Fruit fly (Drosophila melanogaster) whole organism, adult: ENCODE measurements around the gene Cys.

Experiments
- CG11617 ChIP-seq: fragments of 200-800 bp; sonication (Bioruptor generic); optimal IDR thresholded peaks from 2 replicates; lab custom pipeline; 2017; ENCODE audit warnings: mild to moderate bottlenecking, missing biosample characterization, missing genetic modification reagents, missing genetic modification characterization
- CG12768 ChIP-seq: fragments of 200-800 bp; sonication (Bioruptor generic); optimal IDR thresholded peaks from 2 replicates; lab custom pipeline; 2017; ENCODE audit warnings: missing biosample characterization, missing genetic modification characterization, mild to moderate bottlenecking, moderate library complexity, missing genetic modification reagents
- CG14711 ChIP-seq: fragments of 200-800 bp; sonication (Bioruptor generic); optimal IDR thresholded peaks from 2 replicates; lab custom pipeline; 2018; ENCODE audit warnings: missing biosample characterization, mild to moderate bottlenecking, missing genetic modification characterization, moderate library complexity
- CG1620 ChIP-seq: fragments of 200-800 bp; sonication (Bioruptor generic); optimal IDR thresholded peaks from 2 replicates; lab custom pipeline; 2016; ENCODE audit warnings: missing biosample characterization, missing genetic modification characterization
- CG5204 ChIP-seq: fragments of 200-800 bp; sonication (Bioruptor generic); optimal IDR thresholded peaks from 2 replicates; lab custom pipeline; 2016; ENCODE audit warnings: missing biosample characterization, missing genetic modification characterization
- CG7101 ChIP-seq: fragments of 200-800 bp; sonication (Bioruptor generic); optimal IDR thresholded peaks from 2 replicates; lab custom pipeline; 2018; ENCODE audit warnings: missing biosample characterization, mild to moderate bottlenecking, missing genetic modification characterization, moderate library complexity
- Hr96 ChIP-seq: fragments of 200-800 bp; sonication (Bioruptor generic); optimal IDR thresholded peaks from 2 replicates; lab custom pipeline; 2016; ENCODE audit warnings: missing biosample characterization, missing genetic modification characterization
- cnc ChIP-seq, 2 experiments: fragments of >200 bp; optimal IDR thresholded peaks; 2 replicates each; lab custom pipeline; 2017
- ovo ChIP-seq: fragments of 200-800 bp; sonication (Bioruptor generic); optimal IDR thresholded peaks from 2 replicates; lab custom pipeline; 2016; ENCODE audit warnings: missing biosample characterization, missing genetic modification characterization
- pad ChIP-seq: fragments of 200-800 bp; sonication (Bioruptor generic); optimal IDR thresholded peaks from 3 replicates; lab custom pipeline; 2017; ENCODE audit warnings: missing biosample characterization, missing genetic modification characterization, mild to moderate bottlenecking, moderate library complexity, missing genetic modification reagents

The Cys gene

DNA sequence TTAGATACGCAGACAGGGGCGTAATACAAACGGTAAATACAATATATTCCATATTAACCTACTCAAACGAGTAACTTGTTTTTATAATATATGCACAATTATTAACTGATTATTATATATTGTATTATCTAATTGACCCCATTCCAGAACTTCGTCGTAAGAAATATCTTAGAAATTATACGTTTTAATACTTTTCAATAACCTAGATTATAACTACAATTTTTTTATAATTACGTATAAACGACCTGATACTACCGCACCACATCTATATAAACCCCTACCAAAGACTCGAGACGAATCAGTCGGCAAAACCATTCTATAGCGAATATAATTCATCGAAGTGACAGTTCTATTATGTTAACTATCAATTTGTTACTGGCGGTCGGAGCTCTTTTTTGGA, 48.7 kb downstream of the Cys start, which contains the start of gene Cyp313a1:
TSS of gene Cyp313a1 (plus strand) at position 301 of the 400 bp plus-strand sequence.
- TF ChIP-seq Hr96 (GFP tag; lab: Kevin White, UChicago), result no peak
- no peak for TF ChIP-seq CG5204 (GFP tag; lab: Kevin White, UChicago)
- no peak for TF ChIP-seq cnc (optimal IDR thresholded peaks at IDR 0.05; lab: Kevin White, UChicago)
- no peak for TF ChIP-seq pad
- no peak for TF ChIP-seq CG7101 (tag; lab: Kevin White, UChicago)
- no peak for TF ChIP-seq ovo (GFP tag; lab: Kevin White, UChicago)
- no peak for TF ChIP-seq CG11617
- no peak for TF ChIP-seq CG1620 (GFP tag; lab: Kevin White, UChicago)
- TF ChIP-seq CG14711, result no peak
- no peak for TF ChIP-seq CG12768 (GFP tag; lab: Kevin White, UChicago)
